Worm (Caenorhabditis elegans): ENCODE results near the gene unc-52.

unc-52 gene

ce11 chrII:14698057-14698456, 13.8 kb upstream of the unc-52 start, which contains the start of gene C09F9.1:
Gene C09F9.1, plus strand, starts transcription at chrII:14698357.
- TF ChIP-seq ztf-29 (GFP tag; IDR thresholded peaks at IDR 0.05) (no peak), tab-1 (GFP tag; IDR thresholded peaks at IDR 0.05) (no peak), flt-1 (GFP tag; IDR thresholded peaks at IDR 0.05) (no peak), med-1 (GFP tag; optimal IDR thresholded peaks at IDR 0.05; ENCODE audit: insufficient read depth) (no peak), T22C8.4 (GFP tag; IDR thresholded peaks at IDR 0.05) (no peak), ztf-23 (GFP tag; IDR thresholded peaks at IDR 0.05) (no peak), cog-1 (tag; optimal IDR thresholded peaks at IDR 0.05) (no peak), klf-2 (GFP tag; conservative IDR thresholded peaks at IDR 0.05) (no peak), ref-1 (GFP tag; conservative IDR thresholded peaks at IDR 0.05) (no peak)

- TF ChIP-seq ref-1 (GFP tag; conservative IDR thresholded peaks at IDR 0.05) (no peak), T22C8.4 (GFP tag; IDR thresholded peaks at IDR 0.05) (no peak), med-1 (GFP tag; optimal IDR thresholded peaks at IDR 0.05; ENCODE audit: insufficient read depth) (no peak), cog-1 (tag; optimal IDR thresholded peaks at IDR 0.05) (no peak), ztf-29 (GFP tag; IDR thresholded peaks at IDR 0.05) (no peak), ztf-23 (GFP tag; IDR thresholded peaks at IDR 0.05) (no peak), flt-1 (GFP tag; IDR thresholded peaks at IDR 0.05) (no peak), tab-1 (GFP tag; IDR thresholded peaks at IDR 0.05) (no peak), klf-2 (GFP tag; conservative IDR thresholded peaks at IDR 0.05) (no peak)
These were observed 10.9 kb upstream of the unc-52 start, which contains the start of gene K02B7.3 for ce11 chrII:14695201-14695600. Gene K02B7.3, minus strand, starts transcription at chrII:14695301.

ce11 chrII:14683646-14684045, 610 bp downstream of the unc-52 start:
- TF ChIP-seq ztf-29 (GFP tag; IDR thresholded peaks at IDR 0.05) (no peak), cog-1 (tag; optimal IDR thresholded peaks at IDR 0.05) (no peak), flt-1 (GFP tag; IDR thresholded peaks at IDR 0.05) (no peak), ref-1 (GFP tag; conservative IDR thresholded peaks at IDR 0.05) (no peak), tab-1 (GFP tag; IDR thresholded peaks at IDR 0.05) (no peak)

- no peak for TF ChIP-seq ztf-29 (GFP tag; IDR thresholded peaks at IDR 0.05)
These were observed 6.1 kb downstream of the unc-52 start, which contains the start of gene hhat-1 for ce11 chrII:14678157-14678556. Gene hhat-1, plus strand, starts transcription at chrII:14678457.

- no peak for TF ChIP-seq tab-1 (GFP tag; IDR thresholded peaks at IDR 0.05)
- TF ChIP-seq med-1 (GFP tag; optimal IDR thresholded peaks at IDR 0.05; ENCODE audit: insufficient read depth) = no peak
- no peak for TF ChIP-seq klf-2 (GFP tag; conservative IDR thresholded peaks at IDR 0.05)
- no peak for TF ChIP-seq ref-1 (GFP tag; conservative IDR thresholded peaks at IDR 0.05)
- TF ChIP-seq ztf-23 (GFP tag; IDR thresholded peaks at IDR 0.05) = no peak
- TF ChIP-seq cog-1 (tag; optimal IDR thresholded peaks at IDR 0.05) = no peak
- TF ChIP-seq flt-1 (GFP tag; IDR thresholded peaks at IDR 0.05) = no peak
- no peak for TF ChIP-seq ztf-29 (GFP tag; IDR thresholded peaks at IDR 0.05)
- TF ChIP-seq T22C8.4 (GFP tag; IDR thresholded peaks at IDR 0.05) = no peak
These were observed 10.6 kb downstream of the unc-52 start for ce11 chrII:14673636-14674035.

ce11 chrII:14672095-14672494, 12.2 kb downstream of the unc-52 start:
- no peak for TF ChIP-seq ztf-29 (GFP tag; IDR thresholded peaks at IDR 0.05)
- no peak for TF ChIP-seq klf-2 (GFP tag; conservative IDR thresholded peaks at IDR 0.05)
- TF ChIP-seq tab-1 (GFP tag; IDR thresholded peaks at IDR 0.05) = no peak
- TF ChIP-seq med-1 (GFP tag; optimal IDR thresholded peaks at IDR 0.05; ENCODE audit: insufficient read depth) = no peak
- no peak for TF ChIP-seq flt-1 (GFP tag; IDR thresholded peaks at IDR 0.05)
- no peak for TF ChIP-seq ref-1 (GFP tag; conservative IDR thresholded peaks at IDR 0.05)
- TF ChIP-seq cog-1 (tag; optimal IDR thresholded peaks at IDR 0.05) = no peak
- no peak for TF ChIP-seq T22C8.4 (GFP tag; IDR thresholded peaks at IDR 0.05)
- no peak for TF ChIP-seq ztf-23 (GFP tag; IDR thresholded peaks at IDR 0.05)

ce11 chrII:14670175-14670574, 14.1 kb downstream of the unc-52 start:
- TF ChIP-seq T22C8.4 (GFP tag; IDR thresholded peaks at IDR 0.05) = no peak
- TF ChIP-seq ztf-29 (GFP tag; IDR thresholded peaks at IDR 0.05) = no peak
- no peak for TF ChIP-seq flt-1 (GFP tag; IDR thresholded peaks at IDR 0.05)
- TF ChIP-seq cog-1 (tag; optimal IDR thresholded peaks at IDR 0.05) = no peak
- TF ChIP-seq med-1 (GFP tag; optimal IDR thresholded peaks at IDR 0.05; ENCODE audit: insufficient read depth) = no peak
- TF ChIP-seq ztf-23 (GFP tag; IDR thresholded peaks at IDR 0.05) = no peak

- no peak for TF ChIP-seq ref-1 (GFP tag; conservative IDR thresholded peaks at IDR 0.05)
- no peak for TF ChIP-seq T22C8.4 (GFP tag; IDR thresholded peaks at IDR 0.05)
- TF ChIP-seq flt-1 (GFP tag; IDR thresholded peaks at IDR 0.05) = no peak
- TF ChIP-seq tab-1 (GFP tag; IDR thresholded peaks at IDR 0.05) = no peak
- TF ChIP-seq ztf-29 (GFP tag; IDR thresholded peaks at IDR 0.05) = no peak
- TF ChIP-seq ztf-23 (GFP tag; IDR thresholded peaks at IDR 0.05) = no peak
- no peak for TF ChIP-seq cog-1 (tag; optimal IDR thresholded peaks at IDR 0.05)
- no peak for TF ChIP-seq med-1 (GFP tag; optimal IDR thresholded peaks at IDR 0.05; ENCODE audit: insufficient read depth)
- no peak for TF ChIP-seq klf-2 (GFP tag; conservative IDR thresholded peaks at IDR 0.05)
These were observed 15.6 kb downstream of the unc-52 start for ce11 chrII:14668608-14669007.

ce11 chrII:14666274-14666673, 18.0 kb downstream of the unc-52 start:
- TF ChIP-seq tab-1 (GFP tag; IDR thresholded peaks at IDR 0.05) (no peak), ref-1 (GFP tag; conservative IDR thresholded peaks at IDR 0.05) (no peak), ztf-23 (GFP tag; IDR thresholded peaks at IDR 0.05) (no peak), klf-2 (GFP tag; conservative IDR thresholded peaks at IDR 0.05) (no peak), cog-1 (tag; optimal IDR thresholded peaks at IDR 0.05) (no peak), flt-1 (GFP tag; IDR thresholded peaks at IDR 0.05) (no peak), ztf-29 (GFP tag; IDR thresholded peaks at IDR 0.05) (no peak), T22C8.4 (GFP tag; IDR thresholded peaks at IDR 0.05) (no peak), med-1 (GFP tag; optimal IDR thresholded peaks at IDR 0.05; ENCODE audit: insufficient read depth) (no peak)

- no peak for TF ChIP-seq ztf-23 (GFP tag; IDR thresholded peaks at IDR 0.05)
- no peak for TF ChIP-seq ref-1 (GFP tag; conservative IDR thresholded peaks at IDR 0.05)
- TF ChIP-seq klf-2 (GFP tag; conservative IDR thresholded peaks at IDR 0.05) = no peak
- no peak for TF ChIP-seq T22C8.4 (GFP tag; IDR thresholded peaks at IDR 0.05)
- TF ChIP-seq med-1 (GFP tag; optimal IDR thresholded peaks at IDR 0.05; ENCODE audit: insufficient read depth) = no peak
- no peak for TF ChIP-seq ztf-29 (GFP tag; IDR thresholded peaks at IDR 0.05)
These were observed 19.4 kb downstream of the unc-52 start for ce11 chrII:14664647-14665518.

Measured in whole organism, midembryonic.